Worm (Caenorhabditis elegans) whole organism, L2 larva: ENCODE measurements around the gene set-31.

Experiments
- ceh-16 ChIP-seq: fragments of 150-350 bp; optimal IDR thresholded peaks from 2 replicates; lab custom pipeline; 2014; ENCODE audit warnings: missing biosample characterization, missing genetic modification characterization
- skn-1 ChIP-seq: sonication (generic microtip); optimal IDR thresholded peaks from 2 replicates; lab custom pipeline; 2017; ENCODE audit warnings: missing biosample characterization, missing genetic modification characterization

DNA sequence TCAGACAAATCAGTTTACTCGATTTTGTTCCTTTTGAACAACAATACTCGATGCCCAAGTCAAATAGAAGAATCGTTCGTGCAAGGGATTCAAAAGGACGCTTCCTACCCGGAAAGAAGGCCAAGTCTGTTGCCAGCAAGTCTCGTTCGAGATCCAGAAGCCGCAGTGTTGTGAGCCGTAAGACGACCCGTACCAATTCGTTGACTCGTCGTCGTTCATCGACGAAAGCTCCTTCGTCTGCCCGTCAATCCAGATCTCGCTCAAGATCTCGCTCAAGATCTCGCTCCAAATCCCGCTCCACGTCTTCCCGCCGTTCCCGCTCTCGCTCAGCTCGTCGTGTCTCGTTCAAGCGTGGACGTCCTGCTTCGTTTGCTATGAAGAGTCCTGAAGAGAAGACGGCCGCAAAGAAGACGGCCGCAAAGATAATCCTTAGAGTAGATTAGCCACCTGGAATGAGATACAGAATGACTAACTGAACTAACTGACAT lies 43.0 kb downstream of the set-31 start, which contains the start of gene F08H9.2:
- TF ChIP-seq ceh-16 (tag; lab: Kevin White, UChicago) (no peak), skn-1 (tag; lab: Kevin White, UChicago) (no peak)
